Fruit fly (Drosophila melanogaster) whole organism, embryonic: Measurements from ENCODE around the gene Idgf3.

Experiments used
- Asciz ChIP-seq: fragments of 200-800 bp; sonication (Bioruptor generic); optimal IDR thresholded peaks from 2 replicates; lab custom pipeline; 2017; ENCODE audit warnings: missing biosample characterization, mild to moderate bottlenecking, missing genetic modification characterization, missing genetic modification reagents
- CG10462 ChIP-seq: fragments of 200-800 bp; sonication (Bioruptor generic); optimal IDR thresholded peaks from 2 replicates; lab custom pipeline; 2016; ENCODE audit warnings: missing biosample characterization, missing genetic modification characterization
- CG11093 ChIP-seq: fragments of 200-800 bp; sonication (Bioruptor generic); IDR thresholded peaks from 3 replicates; pipeline ENCODE4 v1.3.6; 2022; ENCODE audit warnings: missing biosample characterization, missing genetic modification characterization
- CG11247 ChIP-seq: fragments of 200-800 bp; sonication (Bioruptor generic); IDR thresholded peaks from 2 replicates; pipeline ENCODE4 v1.3.6; 2022; ENCODE audit warnings: missing biosample characterization, missing genetic modification characterization
- CG11723 ChIP-seq: fragments of 200-800 bp; sonication (Bioruptor generic); optimal IDR thresholded peaks from 2 replicates; lab custom pipeline; 2017; ENCODE audit warnings: missing biosample characterization, mild to moderate bottlenecking, missing genetic modification characterization
- CG17802 ChIP-seq: fragments of 200-800 bp; sonication (Bioruptor generic); optimal IDR thresholded peaks from 2 replicates; lab custom pipeline; 2018; ENCODE audit warnings: missing biosample characterization, mild to moderate bottlenecking, missing genetic modification characterization, moderate library complexity
- CG34422 ChIP-seq: fragments of 200-800 bp; sonication (Bioruptor generic); IDR thresholded peaks from 3 replicates; pipeline ENCODE4 v1.3.6; 2022; ENCODE audit warnings: missing biosample characterization, missing genetic modification characterization
- CG5180 ChIP-seq: fragments of 200-800 bp; sonication (Bioruptor generic); optimal IDR thresholded peaks from 3 replicates; lab custom pipeline; 2017; ENCODE audit warnings: missing biosample characterization, missing genetic modification characterization, mild to moderate bottlenecking, moderate library complexity, missing genetic modification reagents
- CG6791 ChIP-seq: fragments of 200-800 bp; sonication (Bioruptor generic); IDR thresholded peaks from 3 replicates; pipeline ENCODE4 v1.3.6; 2022; ENCODE audit warnings: missing biosample characterization, missing genetic modification characterization; ENCODE audit not compliant: partially characterized antibody
- CG7556 ChIP-seq: fragments of 200-800 bp; sonication (Bioruptor generic); optimal IDR thresholded peaks from 2 replicates; lab custom pipeline; 2017; ENCODE audit warnings: missing biosample characterization, mild to moderate bottlenecking, missing genetic modification characterization
- CG7928 ChIP-seq: fragments of 200-800 bp; sonication (Bioruptor generic); optimal IDR thresholded peaks from 2 replicates; lab custom pipeline; 2017; ENCODE audit warnings: missing biosample characterization, mild to moderate bottlenecking, missing genetic modification characterization
- CG8924 ChIP-seq: fragments of 200-800 bp; optimal IDR thresholded peaks from 3 replicates; lab custom pipeline; 2019; ENCODE audit warnings: missing biosample characterization, mild to moderate bottlenecking, missing genetic modification characterization, moderate library complexity
- Dip3 ChIP-seq: fragments of 200-800 bp; sonication (Bioruptor generic); optimal IDR thresholded peaks from 3 replicates; lab custom pipeline; 2016; ENCODE audit warnings: missing biosample characterization, missing genetic modification characterization
- Drgx ChIP-seq: fragments of 200-800 bp; sonication (Bioruptor generic); IDR thresholded peaks from 2 replicates; pipeline ENCODE4 v1.3.6; 2022; ENCODE audit warnings: missing biosample characterization, missing genetic modification characterization
- Hmr ChIP-seq: fragments of 200-800 bp; sonication (Bioruptor generic); optimal IDR thresholded peaks from 3 replicates; lab custom pipeline; 2017; ENCODE audit warnings: mild to moderate bottlenecking, missing biosample characterization, missing genetic modification reagents, missing genetic modification characterization
- Hr78 ChIP-seq, 2 experiments: fragments of 200-800 bp in 1 of 2; fragments of >200 bp in 1 of 2; sonication (Bioruptor generic) in 1 of 2; optimal IDR thresholded peaks; 2 replicates each; lab custom pipeline; 2017 to 2019; ENCODE audit warnings: missing biosample characterization in 2 of 2, missing genetic modification characterization in 2 of 2, mild to moderate bottlenecking in 1 of 2, moderate library complexity in 1 of 2
- Hsf ChIP-seq: fragments of 200-800 bp; sonication (Bioruptor generic); optimal IDR thresholded peaks from 3 replicates; lab custom pipeline; 2016; ENCODE audit warnings: missing biosample characterization, missing genetic modification characterization
- MBD-R2 ChIP-seq: fragments of 200-800 bp; sonication (Bioruptor generic); IDR thresholded peaks from 2 replicates; pipeline ENCODE4 v1.3.6; 2022; ENCODE audit warnings: missing biosample characterization, missing genetic modification characterization
- Meics ChIP-seq: fragments of 200-800 bp; sonication (Bioruptor generic); optimal IDR thresholded peaks from 2 replicates; lab custom pipeline; 2017; ENCODE audit warnings: missing biosample characterization, mild to moderate bottlenecking, missing genetic modification characterization
- Mes4 ChIP-seq: fragments of 200-800 bp; sonication (Bioruptor generic); optimal IDR thresholded peaks from 2 replicates; lab custom pipeline; 2016; ENCODE audit warnings: missing biosample characterization, missing genetic modification characterization
- Side ChIP-seq: fragments of 200-800 bp; sonication (Bioruptor generic); optimal IDR thresholded peaks from 2 replicates; lab custom pipeline; 2016; ENCODE audit warnings: missing biosample characterization, missing genetic modification characterization
- Sox100B ChIP-seq: fragments of 200-800 bp; sonication (Bioruptor generic); optimal IDR thresholded peaks from 3 replicates; lab custom pipeline; 2018; ENCODE audit warnings: missing biosample characterization, mild to moderate bottlenecking, missing genetic modification characterization
- Sox102F ChIP-seq: fragments of 200-800 bp; sonication (Bioruptor generic); optimal IDR thresholded peaks from 2 replicates; lab custom pipeline; 2018; ENCODE audit warnings: missing biosample characterization, mild to moderate bottlenecking, missing genetic modification characterization, moderate library complexity
- Xrp1 ChIP-seq: fragments of 200-800 bp; sonication (Bioruptor generic); IDR thresholded peaks from 2 replicates; pipeline ENCODE4 v1.3.6; 2022; ENCODE audit warnings: missing biosample characterization, missing genetic modification characterization
- chn ChIP-seq: fragments of 200-800 bp; sonication (Bioruptor generic); optimal IDR thresholded peaks from 2 replicates; lab custom pipeline; 2016; ENCODE audit warnings: missing biosample characterization, missing genetic modification characterization
- croc ChIP-seq: fragments of 200-800 bp; sonication (Bioruptor generic); conservative IDR thresholded peaks from 3 replicates; pipeline ENCODE4 v1.3.6; 2022; ENCODE audit warnings: missing biosample characterization, missing genetic modification characterization
- dmrt99B ChIP-seq: fragments of 200-800 bp; sonication (Bioruptor generic); optimal IDR thresholded peaks from 2 replicates; lab custom pipeline; 2018; ENCODE audit warnings: missing biosample characterization, mild to moderate bottlenecking, missing genetic modification characterization, moderate library complexity
- gcm ChIP-seq: fragments of 200-800 bp; sonication (Bioruptor generic); optimal IDR thresholded peaks from 2 replicates; lab custom pipeline; 2019; ENCODE audit warnings: missing biosample characterization, mild to moderate bottlenecking, missing genetic modification characterization, moderate library complexity
- gcm2 ChIP-seq: fragments of 200-800 bp; sonication (Bioruptor generic); optimal IDR thresholded peaks from 2 replicates; lab custom pipeline; 2016; ENCODE audit warnings: missing biosample characterization, missing genetic modification characterization
- gsb-n ChIP-seq: fragments of 200-800 bp; sonication (Bioruptor generic); optimal IDR thresholded peaks from 3 replicates; lab custom pipeline; 2018; ENCODE audit warnings: missing biosample characterization, mild to moderate bottlenecking, missing genetic modification characterization
- ham ChIP-seq: fragments of 200-800 bp; sonication (Bioruptor generic); IDR thresholded peaks from 2 replicates; pipeline ENCODE4 v1.3.6; 2022; ENCODE audit warnings: missing biosample characterization, missing genetic modification characterization
- hb ChIP-seq: fragments of 200-800 bp; sonication (Bioruptor generic); IDR thresholded peaks from 3 replicates; pipeline ENCODE4 v1.3.6; 2022; ENCODE audit warnings: missing biosample characterization, missing genetic modification characterization; ENCODE audit not compliant: partially characterized antibody
- hkb ChIP-seq, 2 experiments: fragments of 200-800 bp in 1 of 2; fragments of >200 bp in 1 of 2; sonication (Bioruptor generic) in 1 of 2; IDR thresholded peaks in 1 of 2; optimal IDR thresholded peaks in 1 of 2; 2 replicates each; pipeline versions ENCODE4 v1.3.6 to Lab custom; 2017 to 2022; ENCODE audit warnings: missing biosample characterization in 1 of 2, missing genetic modification characterization in 1 of 2
- ind ChIP-seq: fragments of 200-800 bp; sonication (Bioruptor generic); optimal IDR thresholded peaks from 3 replicates; lab custom pipeline; 2016; ENCODE audit warnings: missing biosample characterization, missing genetic modification characterization
- insv ChIP-seq, 2 experiments: fragments of 200-800 bp; sonication (Bioruptor generic); optimal IDR thresholded peaks; 3 replicates each; lab custom pipeline; 2016 to 2018; ENCODE audit warnings: missing biosample characterization in 2 of 2, missing genetic modification characterization in 2 of 2
- lmd ChIP-seq: fragments of 200-800 bp; sonication (Bioruptor generic); IDR thresholded peaks from 2 replicates; pipeline ENCODE4 v1.3.6; 2022; ENCODE audit warnings: missing biosample characterization, missing genetic modification characterization
- oc ChIP-seq: fragments of 200-800 bp; sonication (Bioruptor generic); optimal IDR thresholded peaks from 2 replicates; lab custom pipeline; 2018; ENCODE audit warnings: missing biosample characterization, mild to moderate bottlenecking, missing genetic modification characterization, moderate library complexity
- peb ChIP-seq: fragments of 200-800 bp; sonication (Bioruptor generic); IDR thresholded peaks from 2 replicates; pipeline ENCODE4 v1.3.6; 2022; ENCODE audit warnings: missing biosample characterization, missing genetic modification characterization
- prd ChIP-seq, 3 experiments: fragments of >200 bp in 2 of 3; fragments of 200-800 bp in 1 of 3; sonication (Bioruptor generic) in 1 of 3; optimal IDR thresholded peaks in 2 of 3; IDR thresholded peaks in 1 of 3; 2 replicates in 2 of 3; 3 replicates in 1 of 3; pipeline versions ENCODE4 v1.3.6 to Lab custom; 2017 to 2022; ENCODE audit warnings: missing biosample characterization in 1 of 3, missing genetic modification characterization in 1 of 3
- pzg ChIP-seq: fragments of 200-800 bp; sonication (Bioruptor generic); optimal IDR thresholded peaks from 3 replicates; lab custom pipeline; 2018; ENCODE audit warnings: missing biosample characterization, mild to moderate bottlenecking, missing genetic modification characterization, moderate library complexity
- ro ChIP-seq: fragments of 200-800 bp; sonication (Bioruptor generic); IDR thresholded peaks from 2 replicates; pipeline ENCODE4 v1.3.6; 2022; ENCODE audit warnings: missing biosample characterization, missing genetic modification characterization
- slou ChIP-seq: fragments of 200-800 bp; sonication (Bioruptor generic); optimal IDR thresholded peaks from 3 replicates; lab custom pipeline; 2016; ENCODE audit warnings: missing biosample characterization, missing genetic modification characterization
- slp2 ChIP-seq: fragments of 200-800 bp; sonication (Bioruptor generic); optimal IDR thresholded peaks from 2 replicates; lab custom pipeline; 2016; ENCODE audit warnings: missing biosample characterization, missing genetic modification characterization
- tgo ChIP-seq: fragments of 200-800 bp; sonication (Bioruptor generic); IDR thresholded peaks from 3 replicates; pipeline ENCODE4 v1.3.6; 2022; ENCODE audit warnings: missing biosample characterization, missing genetic modification characterization
- unpg ChIP-seq: fragments of 200-800 bp; sonication (Bioruptor generic); optimal IDR thresholded peaks from 3 replicates; lab custom pipeline; 2018; ENCODE audit warnings: missing biosample characterization, mild to moderate bottlenecking, missing genetic modification characterization, moderate library complexity
- usp ChIP-seq: fragments of >200 bp; optimal IDR thresholded peaks from 2 replicates; lab custom pipeline; 2017; ENCODE audit warnings: missing biosample characterization, missing genetic modification characterization

Gene Idgf3

DNA sequence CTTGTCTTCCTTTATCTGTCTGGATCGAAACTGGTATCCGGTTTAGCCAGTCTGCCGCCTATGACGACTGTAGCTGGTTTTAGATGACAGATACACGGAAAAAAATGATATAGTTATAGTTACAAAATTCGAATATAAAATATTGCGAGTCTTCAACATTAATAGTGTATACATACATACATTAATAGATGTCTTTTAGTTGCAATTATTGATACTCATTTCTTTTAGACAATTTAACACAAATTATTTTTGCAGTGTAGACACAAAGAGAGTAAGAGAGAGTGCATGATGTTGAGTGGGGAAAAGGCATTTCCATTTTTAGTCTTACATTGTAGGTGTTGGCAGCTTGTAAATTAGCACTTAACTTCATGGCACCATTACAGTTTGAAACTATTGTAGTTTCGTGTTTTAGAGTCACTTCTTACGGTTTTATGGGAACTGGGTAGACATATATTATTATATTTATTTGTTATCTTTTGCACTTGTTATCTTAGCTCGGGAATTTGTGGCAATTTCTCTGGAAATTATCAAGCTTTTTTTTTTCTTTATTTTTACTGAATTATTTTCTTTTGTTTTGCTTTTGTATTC, 44.6 kb downstream of the Idgf3 start (continued):
- no peak for TF ChIP-seq CG34422 (GFP tag; lab: Robert Waterston, UW)

- TF ChIP-seq Hmr (GFP tag; lab: Kevin White, UChicago) (no peak), Meics (no peak), Sox102F (GFP tag; lab: Kevin White, UChicago) (peak; percentile 1), Xrp1 (no peak), croc (no peak), ro (GFP tag; lab: Robert Waterston, UW) (no peak), gsb-n (tag; lab: Kevin White, UChicago) (no peak), Drgx (GFP tag; lab: Robert Waterston, UW) (peak; percentile 26; the same call in 1 of the 2 replicates), hb (GFP tag; lab: Robert Waterston, UW) (no peak), Sox100B (GFP tag; lab: Kevin White, UChicago) (peak; percentile 1), CG5180 (GFP tag; lab: Kevin White, UChicago) (no peak), lmd (no peak), dmrt99B (tag; lab: Kevin White, UChicago) (peak; percentile 27), peb (GFP tag; lab: Robert Waterston, UW) (no peak), gcm2 (GFP tag; lab: Kevin White, UChicago) (no peak)
Measured at dm6 chr2L:16497196-16497595, 46.5 kb downstream of the Idgf3 start.

DNA sequence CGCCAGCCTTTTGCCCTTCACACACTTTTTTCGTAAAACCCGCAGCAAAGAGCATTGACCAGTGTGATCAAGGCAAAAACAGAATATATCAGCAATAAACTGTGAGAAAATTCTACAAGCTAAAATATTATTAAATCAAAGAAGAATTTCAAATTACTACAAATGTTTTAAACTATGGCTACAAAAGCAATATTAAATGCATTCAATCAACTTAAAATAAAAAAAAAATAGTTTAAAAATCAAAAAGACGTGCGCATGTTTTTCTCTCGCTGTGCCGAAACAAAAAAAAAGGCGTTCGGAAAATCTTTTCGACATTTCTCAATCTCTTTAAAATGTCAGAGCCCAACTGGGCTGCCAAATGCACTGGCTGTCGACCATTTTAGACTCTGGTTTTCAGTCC, 47.4 kb downstream of the Idgf3 start:
- TF ChIP-seq chn = no peak
- peak; percentile 24; the same call in 1 of the 3 replicates for TF ChIP-seq CG11093
- TF ChIP-seq Dip3 (GFP tag; lab: Kevin White, UChicago) = no peak
- no peak for TF ChIP-seq CG7928
- TF ChIP-seq CG17802 = no peak
- TF ChIP-seq Hr78 (GFP tag; optimal IDR thresholded peaks at IDR 0.05; lab: Kevin White, UChicago) = no peak
- TF ChIP-seq MBD-R2 (GFP tag; lab: Robert Waterston, UW) = no peak
- no peak for TF ChIP-seq prd (optimal IDR thresholded peaks at IDR 0.05; lab: Kevin White, UChicago)
- peak; percentile 67; the same call in 2 of the 3 replicates for TF ChIP-seq prd (GFP tag; IDR thresholded peaks at IDR 0.05; lab: Robert Waterston, UW)
- no peak for TF ChIP-seq Mes4 (GFP tag; lab: Kevin White, UChicago)
- TF ChIP-seq CG7556 (GFP tag; lab: Kevin White, UChicago) = no peak
- no peak for TF ChIP-seq CG10462
- no peak for TF ChIP-seq ham (GFP tag; lab: Robert Waterston, UW)
- TF ChIP-seq CG11247 (GFP tag; lab: Robert Waterston, UW) = no peak
- TF ChIP-seq usp = no peak
- no peak for TF ChIP-seq slou (GFP tag; lab: Kevin White, UChicago)
- peak; percentile 32 for TF ChIP-seq Asciz (GFP tag; lab: Kevin White, UChicago)
- peak; percentile 5 for TF ChIP-seq ind (GFP tag; lab: Kevin White, UChicago)
- TF ChIP-seq Hsf (GFP tag; lab: Kevin White, UChicago) = peak; percentile 19
- TF ChIP-seq gcm (GFP tag; lab: Kevin White, UChicago) = no peak
- no peak for TF ChIP-seq CG6791
- TF ChIP-seq hkb (optimal IDR thresholded peaks at IDR 0.05; lab: Kevin White, UChicago) = no peak
- TF ChIP-seq hkb (GFP tag; IDR thresholded peaks at IDR 0.05; lab: Robert Waterston, UW) = peak; percentile 21; the same call in 1 of the 2 replicates
- no peak for TF ChIP-seq insv (GFP tag; optimal IDR thresholded peaks at IDR 0.05; lab: Kevin White, UChicago)
- TF ChIP-seq slp2 = no peak
- peak; percentile 26 for TF ChIP-seq unpg
- no peak for TF ChIP-seq pzg (GFP tag; lab: Kevin White, UChicago)
- peak; percentile 45; the same call in 2 of the 3 replicates for TF ChIP-seq tgo (GFP tag; lab: Robert Waterston, UW)
- peak; percentile 4 for TF ChIP-seq CG8924 (tag; lab: Kevin White, UChicago)
- TF ChIP-seq gcm2 (GFP tag; lab: Kevin White, UChicago) = no peak
- no peak for TF ChIP-seq Side
- no peak for TF ChIP-seq CG11723 (GFP tag; lab: Kevin White, UChicago)
- no peak for TF ChIP-seq oc (tag; lab: Kevin White, UChicago)
